Worm (Caenorhabditis elegans) whole organism, young adult: Measurements from ENCODE around the gene T01H10.11.

Experiments
- F22D6.2 ChIP-seq: sonication (generic microtip); optimal IDR thresholded peaks from 2 replicates; lab custom pipeline; 2016; ENCODE audit warnings: mild to moderate bottlenecking, missing genetic modification characterization, missing compliant biosample characterization
- F39B2.1 ChIP-seq: fragments of 200-800 bp; sonication (Bioruptor generic); IDR thresholded peaks from 2 replicates; pipeline ENCODE4 v1.3.6; 2022; ENCODE audit warnings: missing genetic modification reagents, missing genetic modification characterization, missing compliant biosample characterization
- ceh-40 ChIP-seq: fragments of 200-800 bp; sonication (Bioruptor generic); IDR thresholded peaks from 2 replicates; pipeline ENCODE4 v1.3.6; 2022; ENCODE audit warnings: missing genetic modification characterization, missing compliant biosample characterization
- efl-1 ChIP-seq: fragments of 150-350 bp; optimal IDR thresholded peaks from 2 replicates; lab custom pipeline; 2014; ENCODE audit warnings: missing biosample characterization, missing genetic modification reagents, missing genetic modification characterization
- ets-4 ChIP-seq: fragments of 200-800 bp; sonication (Bioruptor generic); optimal IDR thresholded peaks from 2 replicates; lab custom pipeline; 2018; ENCODE audit warnings: mild to moderate bottlenecking, missing genetic modification characterization, missing compliant biosample characterization
- lin-35 ChIP-seq, 3 experiments: fragments of 150-350 bp in 2 of 3; sonication (generic microtip) in 1 of 3; optimal IDR thresholded peaks; 2 replicates each; lab custom pipeline; 2014 to 2018; ENCODE audit warnings: missing biosample characterization in 3 of 3, missing genetic modification characterization in 3 of 3, missing genetic modification reagents in 3 of 3
- lsl-1 ChIP-seq: fragments of 200-800 bp; sonication (Bioruptor generic); optimal IDR thresholded peaks from 2 replicates; lab custom pipeline; 2018; ENCODE audit warnings: mild to moderate bottlenecking, missing genetic modification characterization, moderate library complexity, missing compliant biosample characterization
- rcor-1 ChIP-seq: fragments of 200-800 bp; sonication (Bioruptor generic); IDR thresholded peaks from 2 replicates; pipeline ENCODE4 v1.3.6; 2022; ENCODE audit warnings: missing genetic modification reagents, missing genetic modification characterization, missing compliant biosample characterization
- snpc-4 ChIP-seq, 5 experiments: fragments of 150-350 bp in 1 of 5; sonication (generic microtip) in 4 of 5; optimal IDR thresholded peaks; 2 replicates each; lab custom pipeline; 2014 to 2018; ENCODE audit warnings: missing genetic modification characterization in 5 of 5, missing biosample characterization in 3 of 5, antibody characterized with exemption in 2 of 5, mild to moderate bottlenecking in 2 of 5, missing compliant biosample characterization in 2 of 5, missing genotype in 2 of 5, moderate library complexity in 2 of 5, missing genetic modification reagents in 1 of 5
- somi-1 ChIP-seq: fragments of 200-800 bp; sonication (Bioruptor generic); optimal IDR thresholded peaks from 2 replicates; lab custom pipeline; 2018; ENCODE audit warnings: mild to moderate bottlenecking, missing genetic modification characterization, missing compliant biosample characterization
- unc-130 ChIP-seq: sonication (generic microtip); optimal IDR thresholded peaks from 2 replicates; lab custom pipeline; 2016; ENCODE audit warnings: missing genetic modification reagents, missing genetic modification characterization, missing compliant biosample characterization

DNA sequence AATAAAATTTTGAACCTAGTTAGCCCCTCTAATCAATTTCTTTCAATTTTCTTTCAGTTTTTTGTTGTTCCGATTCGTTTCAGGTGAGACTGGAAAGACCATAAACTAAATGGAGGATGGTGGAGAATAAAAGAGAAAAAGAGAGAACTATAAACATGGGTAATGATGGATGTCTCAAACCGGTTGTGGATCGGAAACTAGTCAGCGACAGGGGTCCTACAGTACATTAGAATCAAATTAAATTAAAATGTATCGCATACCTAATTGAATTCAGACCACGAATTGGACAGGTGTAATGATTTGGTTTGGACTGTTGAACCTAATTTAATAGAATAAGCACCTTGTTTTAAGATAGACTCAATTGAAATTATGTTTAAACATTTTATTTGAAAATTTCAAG, 40.8 kb downstream of the T01H10.11 start:
- TF ChIP-seq efl-1 (GFP tag; lab: Kevin White, UChicago) (no peak), lsl-1 (GFP tag; lab: Kevin White, UChicago) (no peak), somi-1 (GFP tag; lab: Kevin White, UChicago) (no peak), F39B2.1 (GFP tag; lab: Robert Waterston, UW) (no peak), ets-4 (GFP tag; lab: Kevin White, UChicago) (no peak), unc-130 (GFP tag; lab: Kevin White, UChicago) (no peak), F22D6.2 (tag; lab: Kevin White, UChicago) (no peak), snpc-4 (GFP tag; optimal IDR thresholded peaks at IDR 0.05; lab: Kevin White, UChicago) (no peak), snpc-4 (tag; optimal IDR thresholded peaks at IDR 0.05; lab: Kevin White, UChicago) (no peak), rcor-1 (GFP tag; lab: Robert Waterston, UW) (no peak), lin-35 (GFP tag; optimal IDR thresholded peaks at IDR 0.05; lab: Kevin White, UChicago) (no peak), ceh-40 (GFP tag; lab: Robert Waterston, UW) (no peak)
